Fruit fly (Drosophila melanogaster): ENCODE data around the gene cal1.

Gene cal1

DNA sequence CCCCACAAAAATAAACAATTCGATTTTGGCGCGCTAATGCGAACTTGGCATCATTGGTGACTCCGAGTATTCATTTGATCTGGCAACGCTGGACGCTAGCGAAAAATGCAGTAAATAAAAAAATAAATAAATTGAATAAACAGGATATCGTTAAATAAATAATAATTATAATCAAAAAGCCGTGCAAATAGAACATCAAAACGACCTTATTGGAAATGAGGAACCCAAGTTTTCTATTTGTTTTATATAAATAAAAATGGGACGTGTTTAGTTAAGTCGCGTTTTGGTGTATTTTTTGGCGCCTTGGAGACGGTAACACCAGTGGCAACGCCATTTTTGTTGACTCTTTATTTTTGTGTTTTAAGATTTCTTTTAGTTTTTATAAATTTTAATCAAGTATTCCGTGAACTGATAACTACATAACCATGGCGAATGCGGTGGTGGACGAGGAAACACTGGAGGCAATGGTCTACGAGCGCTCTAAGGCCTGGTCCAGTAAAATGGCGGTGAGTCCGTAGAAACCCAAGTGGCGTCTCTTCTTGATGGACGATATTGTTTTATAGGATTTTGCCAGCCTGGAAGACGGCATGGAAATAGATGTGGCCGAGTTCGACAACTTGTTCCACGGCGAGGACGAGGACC, at the start of gene cal1:
cal1 (plus strand) TSS at position 304 of the 642 bp plus-strand sequence.
- TF ChIP-seq psq (optimal IDR thresholded peaks at IDR 0.05) (no peak), pan (optimal IDR thresholded peaks at IDR 0.05) (no peak), EcR (GFP tag; optimal IDR thresholded peaks at IDR 0.05) (no peak), Dll (optimal IDR thresholded peaks at IDR 0.05) (no peak), usp (GFP tag; optimal IDR thresholded peaks at IDR 0.05) (no peak), CG8478 (optimal IDR thresholded peaks at IDR 0.05) (no peak)

dm6 chr3R:17039993-17040807, 47.9 kb upstream of the cal1 start, which contains the start of the genes CG18213 and Trm7-32:
CG18213 (minus strand) TSS chr3R:17040203.
Trm7-32 (plus strand) TSS chr3R:17040682.
- TF ChIP-seq CG8478 (optimal IDR thresholded peaks at IDR 0.05): no peak
- no peak for TF ChIP-seq psq (optimal IDR thresholded peaks at IDR 0.05)
- TF ChIP-seq Dll (optimal IDR thresholded peaks at IDR 0.05): no peak
- no peak for TF ChIP-seq EcR (GFP tag; optimal IDR thresholded peaks at IDR 0.05)
- no peak for TF ChIP-seq usp (GFP tag; optimal IDR thresholded peaks at IDR 0.05)
- no peak for TF ChIP-seq pan (optimal IDR thresholded peaks at IDR 0.05)

- TF ChIP-seq usp (GFP tag; optimal IDR thresholded peaks at IDR 0.05) (no peak), pan (optimal IDR thresholded peaks at IDR 0.05) (no peak), EcR (GFP tag; optimal IDR thresholded peaks at IDR 0.05) (no peak), CG8478 (optimal IDR thresholded peaks at IDR 0.05) (no peak), Dll (optimal IDR thresholded peaks at IDR 0.05) (no peak), psq (optimal IDR thresholded peaks at IDR 0.05) (no peak)
Measured at dm6 chr3R:17042838-17043569, 45.1 kb upstream of the cal1 start, which contains the start of the genes bdwf and Patr-1. bdwf (minus strand) TSS chr3R:17043136. Patr-1 (plus strand) TSS chr3R:17043564.

- TF ChIP-seq EcR (GFP tag; optimal IDR thresholded peaks at IDR 0.05) (no peak), CG8478 (optimal IDR thresholded peaks at IDR 0.05) (no peak), pan (optimal IDR thresholded peaks at IDR 0.05) (no peak), Dll (optimal IDR thresholded peaks at IDR 0.05) (no peak), usp (GFP tag; optimal IDR thresholded peaks at IDR 0.05) (no peak), psq (optimal IDR thresholded peaks at IDR 0.05) (no peak)
Measured at dm6 chr3R:17043570-17043923, 44.5 kb upstream of the cal1 start.

DNA sequence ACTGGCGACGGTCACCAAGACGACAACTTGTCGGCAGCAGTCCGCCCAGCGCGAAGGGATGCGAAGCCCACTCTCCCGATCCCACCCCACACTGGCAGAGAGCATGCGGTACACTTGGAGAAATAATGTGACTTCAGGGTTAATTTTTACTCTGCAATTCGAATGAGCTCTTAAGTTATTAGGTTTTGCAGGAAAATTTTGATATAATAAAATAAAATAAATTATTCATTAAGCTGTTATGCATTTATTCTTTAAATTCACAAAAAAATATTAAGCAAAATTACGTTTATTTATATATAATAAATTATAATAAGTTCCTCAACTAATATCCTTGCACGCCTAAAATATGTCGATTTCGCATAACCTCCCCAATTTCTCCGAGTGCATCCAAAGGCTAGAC, 39.2 kb upstream of the cal1 start:
- TF ChIP-seq CG8478 (optimal IDR thresholded peaks at IDR 0.05) (no peak), Dll (optimal IDR thresholded peaks at IDR 0.05) (no peak), EcR (GFP tag; optimal IDR thresholded peaks at IDR 0.05) (no peak), usp (GFP tag; optimal IDR thresholded peaks at IDR 0.05) (no peak), psq (optimal IDR thresholded peaks at IDR 0.05) (no peak), pan (optimal IDR thresholded peaks at IDR 0.05) (no peak)

dm6 chr3R:17052465-17053149, 35.5 kb upstream of the cal1 start:
- TF ChIP-seq psq (optimal IDR thresholded peaks at IDR 0.05) (no peak), Dll (optimal IDR thresholded peaks at IDR 0.05) (peak; percentile 37)

dm6 chr3R:17053415-17054177, 34.5 kb upstream of the cal1 start, which contains the start of gene Dad:
Dad (plus strand) TSS chr3R:17054007.
- TF ChIP-seq CG8478 (optimal IDR thresholded peaks at IDR 0.05) (no peak), pan (optimal IDR thresholded peaks at IDR 0.05) (no peak), Dll (optimal IDR thresholded peaks at IDR 0.05) (peak; percentile 90)

DNA sequence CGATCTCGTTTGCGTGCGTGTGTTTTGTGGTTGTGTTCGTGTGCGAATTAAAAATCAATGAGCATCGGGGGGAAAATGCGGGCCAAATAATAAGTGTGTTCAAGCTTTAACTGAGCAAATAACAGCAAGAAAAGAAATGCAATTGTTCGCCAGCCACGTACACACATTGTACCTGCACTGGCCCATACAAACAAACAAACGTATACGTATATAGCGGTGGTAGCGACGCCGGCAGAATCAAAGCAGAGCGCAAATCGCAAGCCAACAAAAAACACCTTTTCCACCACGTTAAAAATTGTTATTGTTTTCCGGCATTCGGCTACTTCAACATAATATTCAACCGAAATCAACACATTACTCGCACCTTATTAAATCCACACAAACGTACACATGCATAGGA, 33.6 kb upstream of the cal1 start:
- TF ChIP-seq usp (GFP tag; optimal IDR thresholded peaks at IDR 0.05) (no peak), pan (optimal IDR thresholded peaks at IDR 0.05) (no peak), psq (optimal IDR thresholded peaks at IDR 0.05) (no peak), CG8478 (optimal IDR thresholded peaks at IDR 0.05) (no peak)

dm6 chr3R:17056183-17056904, 31.7 kb upstream of the cal1 start:
- TF ChIP-seq CG8478 (optimal IDR thresholded peaks at IDR 0.05) (peak; percentile 77), EcR (GFP tag; optimal IDR thresholded peaks at IDR 0.05) (no peak), usp (GFP tag; optimal IDR thresholded peaks at IDR 0.05) (no peak), pan (optimal IDR thresholded peaks at IDR 0.05) (peak; percentile 51), psq (optimal IDR thresholded peaks at IDR 0.05) (no peak), Dll (optimal IDR thresholded peaks at IDR 0.05) (peak; percentile 97)

dm6 chr3R:17056905-17057251, 31.2 kb upstream of the cal1 start:
- TF ChIP-seq usp (GFP tag; optimal IDR thresholded peaks at IDR 0.05): no peak
- no peak for TF ChIP-seq pan (optimal IDR thresholded peaks at IDR 0.05)
- TF ChIP-seq Dll (optimal IDR thresholded peaks at IDR 0.05): no peak
- TF ChIP-seq EcR (GFP tag; optimal IDR thresholded peaks at IDR 0.05): no peak
- no peak for TF ChIP-seq CG8478 (optimal IDR thresholded peaks at IDR 0.05)
- no peak for TF ChIP-seq psq (optimal IDR thresholded peaks at IDR 0.05)

Data from whole organism.